Worm (Caenorhabditis elegans): ENCODE data around the gene srh-192.
"Not testable (repeated sequence)": the region's sequence is repeated elsewhere in the genome, so short reads cannot be mapped to it uniquely, and the experiment has no call there.

The srh-192 gene

DNA sequence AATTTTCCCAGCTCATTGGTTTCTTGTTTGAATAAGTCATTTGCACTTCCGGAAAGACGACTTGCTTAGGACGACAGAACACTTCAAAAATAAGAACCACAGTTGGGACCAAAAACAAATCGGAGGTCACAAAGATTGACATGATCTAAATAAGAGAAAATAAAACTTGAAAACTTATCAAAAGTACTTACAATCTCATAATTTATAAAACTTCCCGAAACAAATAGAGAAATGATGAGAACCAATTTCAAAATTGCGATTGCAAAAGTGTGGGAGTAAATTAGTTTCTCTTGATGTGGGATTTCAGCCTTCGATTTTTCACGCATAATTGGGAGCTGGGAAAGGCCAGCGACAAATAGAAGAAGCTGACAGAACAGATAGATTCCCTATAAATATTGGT lies 16.4 kb downstream of the srh-192 start, which contains the start of gene ZC132.11:
TSS of gene ZC132.11 (minus strand) at position 101 of the 400 bp plus-strand sequence.
- TF ChIP-seq tbx-2 (tag; optimal IDR thresholded peaks at IDR 0.05): no peak
- no peak for TF ChIP-seq T23F11.4 (GFP tag; optimal IDR thresholded peaks at IDR 0.05)
- no peak for TF ChIP-seq che-1 (tag; optimal IDR thresholded peaks at IDR 0.05)
- TF ChIP-seq fkh-10 (GFP tag; optimal IDR thresholded peaks at IDR 0.05): no peak
- no peak for TF ChIP-seq pros-1 (tag; optimal IDR thresholded peaks at IDR 0.05)
- no peak for TF ChIP-seq pax-1 (tag; optimal IDR thresholded peaks at IDR 0.05)
- TF ChIP-seq tbx-7 (tag; optimal IDR thresholded peaks at IDR 0.05): no peak
- TF ChIP-seq ceh-22 (tag; optimal IDR thresholded peaks at IDR 0.05): no peak
- TF ChIP-seq pag-3 (tag; optimal IDR thresholded peaks at IDR 0.05; ENCODE audit: borderline replicate concordance): no peak
- no peak for TF ChIP-seq pqm-1 (tag; optimal IDR thresholded peaks at IDR 0.05)

DNA sequence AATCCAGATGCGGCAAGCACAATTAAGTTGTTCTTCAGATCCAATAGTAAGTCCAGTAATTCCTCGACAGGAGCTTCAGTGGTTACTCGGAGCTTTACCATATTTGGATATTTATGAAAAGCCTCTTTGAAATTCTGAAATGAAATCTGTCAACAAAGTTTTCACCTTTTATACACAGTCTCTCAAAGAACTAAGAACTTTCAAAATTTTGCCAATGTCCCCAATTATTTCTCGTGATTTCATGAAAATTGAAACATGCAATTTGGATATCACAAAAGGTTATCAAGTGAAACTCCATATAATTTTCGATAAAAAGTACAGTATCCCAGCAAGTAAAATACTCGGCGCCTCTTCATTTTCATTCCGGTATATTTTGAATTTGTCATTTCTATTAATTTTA lies 19.0 kb downstream of the srh-192 start, which contains the start of gene F47D2.11:
TSS of gene F47D2.11 (minus strand) at position 101 of the 400 bp plus-strand sequence.
- TF ChIP-seq unc-55 (GFP tag; optimal IDR thresholded peaks at IDR 0.05) (no peak), ceh-34 (tag; optimal IDR thresholded peaks at IDR 0.05) (no peak), ttx-3 (tag; optimal IDR thresholded peaks at IDR 0.05) (no peak), hlh-15 (tag; optimal IDR thresholded peaks at IDR 0.05) (no peak), ceh-14 (tag; optimal IDR thresholded peaks at IDR 0.05) (no peak), pax-1 (tag; optimal IDR thresholded peaks at IDR 0.05) (no peak)

DNA sequence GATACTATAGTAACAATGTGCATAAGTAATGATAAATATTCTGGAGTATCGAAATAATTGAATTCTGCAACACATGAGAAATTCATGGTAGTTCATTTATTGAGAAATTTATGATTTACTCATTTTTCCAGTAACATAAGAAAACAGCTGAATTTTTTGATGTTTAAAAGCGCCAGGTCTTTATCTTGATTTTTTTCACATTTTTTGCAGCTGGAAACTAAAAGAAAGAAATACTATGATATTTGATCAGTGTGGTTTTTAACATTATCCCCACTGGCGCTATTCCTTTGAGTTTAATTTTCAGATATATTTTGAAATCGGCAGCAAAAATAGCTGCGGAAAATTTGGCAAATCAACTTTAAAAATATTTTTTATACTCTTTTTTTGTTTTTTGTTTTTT lies 21.5 kb downstream of the srh-192 start, which contains the start of gene srh-194:
TSS of gene srh-194 (minus strand) at position 101 of the 400 bp plus-strand sequence.
- TF ChIP-seq pha-4 (tag; optimal IDR thresholded peaks at IDR 0.05); C38D4.7 (GFP tag; optimal IDR thresholded peaks at IDR 0.05); tbx-7 (tag; optimal IDR thresholded peaks at IDR 0.05): not testable (repeated sequence)

DNA sequence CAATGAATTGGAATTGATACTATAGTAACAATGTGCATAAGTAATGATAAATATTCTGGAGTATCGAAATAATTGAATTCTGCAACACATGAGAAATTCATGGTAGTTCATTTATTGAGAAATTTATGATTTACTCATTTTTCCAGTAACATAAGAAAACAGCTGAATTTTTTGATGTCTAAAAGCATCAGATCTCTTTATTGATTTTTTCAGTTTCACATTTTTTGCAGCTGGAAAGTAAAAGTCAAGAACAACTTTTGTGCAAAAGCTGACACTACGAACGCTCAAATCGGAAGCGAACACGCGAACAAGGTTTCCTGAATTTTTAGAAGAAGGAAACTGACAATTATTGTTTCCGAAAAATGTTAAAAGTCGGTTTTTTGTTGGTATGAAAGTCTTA lies 24.9 kb downstream of the srh-192 start, which contains the start of gene srh-193:
TSS of gene srh-193 (minus strand) at position 101 of the 400 bp plus-strand sequence.
- not testable (repeated sequence) for TF ChIP-seq lin-11, dve-1, lim-6 (tag; optimal IDR thresholded peaks at IDR 0.05)

DNA sequence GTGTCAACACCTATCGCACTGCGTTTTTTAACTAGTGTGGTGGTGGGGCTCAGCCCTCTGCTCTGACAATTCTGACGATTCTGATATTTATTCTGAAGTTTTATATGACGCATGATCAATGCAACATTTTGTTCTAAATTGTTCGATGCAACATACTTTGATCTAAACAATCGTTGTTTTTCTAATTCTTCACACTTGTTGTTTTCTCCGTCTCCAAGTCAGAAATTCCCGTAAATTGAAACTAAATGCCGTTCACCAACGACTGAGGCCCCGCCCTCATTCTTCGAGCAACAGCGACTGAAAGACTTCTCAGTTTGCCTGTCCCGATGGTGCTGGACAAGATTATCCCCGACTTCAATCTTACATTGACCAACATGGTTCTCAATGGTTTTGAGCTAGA lies 30.2 kb downstream of the srh-192 start, which contains the start of gene srt-19:
TSS of gene srt-19 (plus strand) at position 301 of the 400 bp plus-strand sequence.
- not testable (repeated sequence) for TF ChIP-seq hlh-13 (GFP tag; optimal IDR thresholded peaks at IDR 0.05); elt-2 (tag; optimal IDR thresholded peaks at IDR 0.05); F13H6.1 (tag; optimal IDR thresholded peaks at IDR 0.05)

DNA sequence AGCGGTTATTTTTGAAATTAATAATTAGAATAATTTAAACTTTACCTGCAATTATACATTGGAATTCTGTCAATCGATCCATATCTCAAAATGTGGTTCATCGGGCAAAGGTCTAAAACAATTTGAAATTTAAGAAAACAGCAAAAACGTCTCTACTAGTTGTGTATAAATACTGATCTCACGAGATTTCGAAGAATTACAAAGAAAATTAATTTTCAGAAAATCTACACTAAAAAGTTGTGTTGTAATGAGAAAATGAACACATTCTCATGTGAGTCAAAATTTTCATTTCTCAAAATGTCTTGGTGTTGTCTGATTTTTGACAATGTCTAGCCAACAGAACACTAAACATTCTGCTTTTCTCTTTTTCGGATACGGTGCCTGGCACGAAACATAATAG lies 33.3 kb downstream of the srh-192 start, which contains the start of gene srt-37:
TSS of gene srt-37 (minus strand) at position 101 of the 400 bp plus-strand sequence.
- TF ChIP-seq ceh-31 (tag; optimal IDR thresholded peaks at IDR 0.05); eyg-1 (tag; optimal IDR thresholded peaks at IDR 0.05); sox-2 (GFP tag; IDR thresholded peaks at IDR 0.05): not testable (repeated sequence)

DNA sequence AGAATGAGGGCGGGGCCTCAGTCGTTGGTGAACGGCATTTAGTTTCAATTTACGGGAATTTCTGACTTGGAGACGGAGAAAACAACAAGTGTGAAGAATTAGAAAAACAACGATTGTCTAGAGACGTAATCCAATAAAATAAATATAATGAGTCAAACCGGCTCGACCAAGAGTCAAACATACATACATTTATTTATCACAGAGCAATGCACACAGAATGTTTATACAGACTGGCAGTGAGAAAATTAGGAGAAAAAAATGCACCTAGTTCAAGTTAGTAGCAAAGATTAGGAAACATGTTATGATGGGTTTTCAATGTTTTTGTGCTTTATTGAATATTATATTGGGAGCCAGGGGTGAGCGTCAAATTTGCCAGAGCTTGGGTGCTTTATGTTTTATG lies 36.2 kb downstream of the srh-192 start, which contains the start of gene srt-20:
TSS of gene srt-20 (minus strand) at position 101 of the 400 bp plus-strand sequence.
- not testable (repeated sequence) for TF ChIP-seq pat-9 (tag; optimal IDR thresholded peaks at IDR 0.05); dmd-4 (tag; optimal IDR thresholded peaks at IDR 0.05; ENCODE audit: borderline replicate concordance); madf-2 (tag; optimal IDR thresholded peaks at IDR 0.05)
